Worm (Caenorhabditis elegans) whole organism, L3 larva: ENCODE results near the gene ZK688.1.

Source experiments
- R02D3.7 ChIP-seq: fragments of 150-350 bp; optimal IDR thresholded peaks from 2 replicates; lab custom pipeline; 2014; ENCODE audit warnings: missing biosample characterization, missing genetic modification characterization
- aly-2 ChIP-seq: fragments of 150-350 bp; optimal IDR thresholded peaks from 2 replicates; lab custom pipeline; 2014; ENCODE audit warnings: missing biosample characterization, missing genetic modification characterization
- ama-1 ChIP-seq: fragments of 150-350 bp; optimal IDR thresholded peaks from 2 replicates; lab custom pipeline; 2018
- ceh-16 ChIP-seq: sonication (generic microtip); optimal IDR thresholded peaks from 2 replicates; lab custom pipeline; 2017; ENCODE audit warnings: missing biosample characterization, missing genetic modification characterization
- ceh-28 ChIP-seq: fragments of 150-350 bp; optimal IDR thresholded peaks from 2 replicates; lab custom pipeline; 2014; ENCODE audit warnings: missing biosample characterization, missing genetic modification reagents, missing genetic modification characterization
- ceh-82 ChIP-seq: fragments of 150-350 bp; optimal IDR thresholded peaks from 2 replicates; lab custom pipeline; 2014; ENCODE audit warnings: missing biosample characterization, missing genetic modification characterization
- daf-12 ChIP-seq: fragments of 150-350 bp; optimal IDR thresholded peaks from 2 replicates; lab custom pipeline; 2014; ENCODE audit warnings: missing biosample characterization, missing genetic modification reagents, missing genetic modification characterization
- egl-5 ChIP-seq: fragments of 150-350 bp; optimal IDR thresholded peaks from 2 replicates; lab custom pipeline; 2017; ENCODE audit warnings: missing biosample characterization, missing genetic modification reagents, missing genetic modification characterization, inconsistent platforms
- elt-2 ChIP-seq: sonication (generic microtip); optimal IDR thresholded peaks from 2 replicates; lab custom pipeline; 2016; ENCODE audit warnings: missing genetic modification reagents, mild to moderate bottlenecking, missing genetic modification characterization, missing compliant biosample characterization
- eor-1 ChIP-seq, 2 experiments: fragments of 150-350 bp; optimal IDR thresholded peaks; 2 replicates each; lab custom pipeline; 2014 to 2018; ENCODE audit warnings: missing biosample characterization in 2 of 2, missing genetic modification characterization in 2 of 2
- fkh-10 ChIP-seq: sonication (generic microtip); optimal IDR thresholded peaks from 2 replicates; lab custom pipeline; 2017; ENCODE audit warnings: missing biosample characterization, missing genetic modification reagents, missing genetic modification characterization
- fkh-2 ChIP-seq: fragments of 150-350 bp; optimal IDR thresholded peaks from 2 replicates; lab custom pipeline; 2014; ENCODE audit warnings: missing biosample characterization, missing genetic modification reagents, missing genetic modification characterization
- fos-1 ChIP-seq: fragments of 150-350 bp; optimal IDR thresholded peaks from 2 replicates; lab custom pipeline; 2014; ENCODE audit warnings: missing biosample characterization, missing genetic modification characterization
- hmg-11 ChIP-seq: sonication (generic microtip); optimal IDR thresholded peaks from 2 replicates; lab custom pipeline; 2016; ENCODE audit warnings: missing genetic modification characterization, missing compliant biosample characterization
- lin-15B ChIP-seq: fragments of 150-350 bp; optimal IDR thresholded peaks from 2 replicates; lab custom pipeline; 2014; ENCODE audit warnings: missing biosample characterization, missing genetic modification characterization
- lin-39 ChIP-seq: fragments of 150-350 bp; optimal IDR thresholded peaks from 2 replicates; lab custom pipeline; 2018; ENCODE audit warnings: missing biosample characterization, missing genetic modification reagents, missing genetic modification characterization
- mml-1 ChIP-seq: fragments of 150-350 bp; sonication (generic microtip); optimal IDR thresholded peaks from 3 replicates; lab custom pipeline; 2014; ENCODE audit warnings: missing biosample characterization, missing genetic modification characterization
- nfya-1 ChIP-seq: sonication (generic microtip); optimal IDR thresholded peaks from 2 replicates; lab custom pipeline; 2017; ENCODE audit warnings: missing genetic modification characterization, mild to moderate bottlenecking, missing compliant biosample characterization, antibody characterized with exemption, moderate library complexity; ENCODE audit not compliant: insufficient read depth
- nhr-11 ChIP-seq: fragments of 150-350 bp; optimal IDR thresholded peaks from 2 replicates; lab custom pipeline; 2014; ENCODE audit warnings: missing biosample characterization, missing genetic modification characterization
- nhr-12 ChIP-seq: fragments of 150-350 bp; optimal IDR thresholded peaks from 2 replicates; lab custom pipeline; 2014; ENCODE audit warnings: missing biosample characterization, missing genetic modification characterization
- nhr-23 ChIP-seq: fragments of 150-350 bp; optimal IDR thresholded peaks from 2 replicates; lab custom pipeline; 2014; ENCODE audit warnings: missing biosample characterization, missing genetic modification reagents, missing genetic modification characterization
- nhr-237 ChIP-seq: fragments of 150-350 bp; optimal IDR thresholded peaks from 2 replicates; lab custom pipeline; 2014; ENCODE audit warnings: missing biosample characterization, missing genetic modification characterization
- nhr-25 ChIP-seq: sonication (generic microtip); optimal IDR thresholded peaks from 2 replicates; lab custom pipeline; 2017; ENCODE audit warnings: missing biosample characterization, missing genetic modification characterization
- nhr-43 ChIP-seq: sonication (generic microtip); optimal IDR thresholded peaks from 2 replicates; lab custom pipeline; 2016; ENCODE audit warnings: mild to moderate bottlenecking, missing genetic modification characterization, missing compliant biosample characterization; ENCODE audit not compliant: poor library complexity, severe bottlenecking
- nhr-67 ChIP-seq: fragments of 150-350 bp; optimal IDR thresholded peaks from 2 replicates; lab custom pipeline; 2014; ENCODE audit warnings: missing biosample characterization, missing genetic modification characterization
- nhr-77 ChIP-seq: fragments of 150-350 bp; optimal IDR thresholded peaks from 2 replicates; lab custom pipeline; 2014; ENCODE audit warnings: missing biosample characterization, missing genetic modification characterization
- pha-4 ChIP-seq: fragments of 150-350 bp; optimal IDR thresholded peaks from 2 replicates; lab custom pipeline; 2014; ENCODE audit warnings: missing biosample characterization, missing genetic modification reagents, missing genetic modification characterization
- pqm-1 ChIP-seq: fragments of 150-350 bp; optimal IDR thresholded peaks from 2 replicates; lab custom pipeline; 2017; ENCODE audit warnings: missing biosample characterization, missing genetic modification characterization, inconsistent platforms
- sea-2 ChIP-seq: fragments of 150-350 bp; sonication (generic microtip); optimal IDR thresholded peaks from 4 replicates; lab custom pipeline; 2014; ENCODE audit warnings: missing biosample characterization, missing genetic modification reagents, missing genetic modification characterization
- tbx-2 ChIP-seq: sonication (generic microtip); optimal IDR thresholded peaks from 2 replicates; lab custom pipeline; 2016; ENCODE audit warnings: mild to moderate bottlenecking, missing genetic modification characterization, missing compliant biosample characterization
- unc-62 ChIP-seq: fragments of 150-350 bp; sonication (generic microtip); optimal IDR thresholded peaks from 4 replicates; lab custom pipeline; 2014; ENCODE audit warnings: missing biosample characterization, missing genetic modification reagents, missing genetic modification characterization
- ztf-11 ChIP-seq: fragments of 150-350 bp; optimal IDR thresholded peaks from 2 replicates; lab custom pipeline; 2014; ENCODE audit warnings: missing biosample characterization, missing genetic modification characterization
- ztf-4 ChIP-seq: fragments of 150-350 bp; optimal IDR thresholded peaks from 2 replicates; lab custom pipeline; 2014; ENCODE audit warnings: missing biosample characterization, missing genetic modification characterization

ZK688.1 gene

DNA sequence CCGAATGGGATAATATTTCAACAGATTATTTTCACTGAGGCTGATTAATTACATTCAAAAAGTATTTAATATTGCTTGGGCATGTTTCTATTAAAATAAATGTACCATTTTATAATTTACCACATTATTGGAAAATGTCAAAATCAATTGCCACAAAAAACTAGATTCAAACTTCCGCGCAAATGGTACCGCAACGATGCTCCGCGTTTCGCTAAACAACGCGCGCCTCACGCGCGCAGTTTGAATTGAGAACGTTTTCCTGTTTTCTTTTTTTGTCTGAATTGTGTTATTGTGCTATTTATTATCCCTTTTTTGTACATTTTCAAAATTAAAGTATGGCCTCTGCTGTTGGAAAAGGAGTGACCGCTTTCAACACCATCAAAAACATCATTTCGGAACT is 31.5 kb downstream of the ZK688.1 start, which contains the start of gene C29E4.12:
Gene C29E4.12 (plus strand): TSS at position 333 of the 400 bp plus-strand sequence.
- TF ChIP-seq nhr-23 (tag; lab: Kevin White, UChicago) (peak; percentile 84), nhr-77 (peak; percentile 48), R02D3.7 (peak; percentile 17), lin-15B (peak; percentile 91), fkh-10 (peak; percentile 26), nhr-43 (peak; percentile 39), pqm-1 (tag; lab: Kevin White, UChicago) (peak; percentile 11), egl-5 (tag; lab: Kevin White, UChicago) (peak; percentile 38), hmg-11 (tag; lab: Kevin White, UChicago) (peak; percentile 38), nhr-11 (tag; lab: Kevin White, UChicago) (no peak), pha-4 (tag; lab: Kevin White, UChicago) (peak; percentile 79), nfya-1 (tag; lab: Kevin White, UChicago) (peak; percentile 83), ceh-28 (tag; lab: Kevin White, UChicago) (peak; percentile 15), lin-39 (peak; percentile 41), nhr-12 (tag; lab: Kevin White, UChicago) (no peak), nhr-25 (tag; lab: Kevin White, UChicago) (peak; percentile 69), ceh-16 (no peak), fos-1 (tag; lab: Kevin White, UChicago) (no peak)

DNA sequence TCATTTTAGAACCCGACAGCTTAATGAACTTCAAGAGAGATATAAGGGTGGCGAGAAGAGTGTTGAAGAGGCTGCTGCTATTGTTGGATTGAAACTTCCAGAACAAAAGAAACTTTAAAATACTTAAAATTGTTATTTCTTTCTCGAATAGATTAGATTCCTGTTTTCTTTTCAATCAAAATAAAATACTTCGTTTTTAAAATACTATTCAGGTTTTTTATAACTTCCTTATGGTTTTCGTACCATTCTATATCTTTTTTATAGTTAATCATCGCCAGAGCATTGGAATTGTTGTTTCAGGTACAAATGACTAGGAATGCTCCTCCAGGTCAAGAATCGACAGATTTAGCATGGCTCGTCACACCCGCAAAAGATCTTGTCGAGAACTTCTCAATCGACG is 32.1 kb downstream of the ZK688.1 start, which contains the start of gene kle-2:
Gene kle-2 (plus strand): TSS at position 301 of the 400 bp plus-strand sequence.
- TF ChIP-seq nhr-67 (no peak), aly-2 (tag; lab: Kevin White, UChicago) (no peak), lin-15B (no peak), ceh-16 (no peak), ama-1 (lab: Kevin White, UChicago) (no peak), hmg-11 (tag; lab: Kevin White, UChicago) (no peak), tbx-2 (tag; lab: Kevin White, UChicago) (no peak), sea-2 (GFP tag; lab: Kevin White, UChicago) (no peak), fos-1 (tag; lab: Kevin White, UChicago) (no peak), ceh-82 (tag; lab: Kevin White, UChicago) (no peak), ceh-28 (tag; lab: Kevin White, UChicago) (no peak)
- TF ChIP-seq, all 47 proteins: peak for 0

DNA sequence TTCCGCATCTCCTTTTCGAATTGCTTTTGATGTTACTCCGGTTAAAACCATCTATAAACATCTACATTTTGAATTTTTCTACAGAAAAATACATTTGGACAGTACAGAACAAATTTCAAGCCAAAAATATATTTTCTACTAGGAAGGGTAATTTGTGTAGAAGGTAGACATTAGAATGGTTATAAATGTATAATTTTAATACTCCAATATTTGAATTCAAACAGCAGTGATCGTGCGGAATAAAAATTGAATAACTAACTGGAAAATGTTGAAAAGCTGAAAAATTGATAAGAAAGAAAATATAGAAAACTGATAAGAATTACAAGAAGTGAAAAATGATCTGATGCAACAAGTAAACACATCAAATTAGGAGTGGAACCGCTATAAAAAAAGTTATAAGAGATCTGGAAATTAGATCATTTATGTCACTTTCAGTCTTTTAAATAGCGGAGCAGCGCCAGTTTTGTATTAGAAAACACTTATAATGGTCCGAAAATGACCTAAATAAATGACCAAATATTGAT is 37.7 kb downstream of the ZK688.1 start, which contains the start of gene gsto-1:
Gene gsto-1 (minus strand): TSS at position 51 of the 524 bp plus-strand sequence.
- no peak for TF ChIP-seq egl-5 (tag; lab: Kevin White, UChicago)
- peak; percentile 74 for TF ChIP-seq elt-2 (tag; lab: Kevin White, UChicago)
- peak; percentile 13 for TF ChIP-seq pha-4 (tag; lab: Kevin White, UChicago)

DNA sequence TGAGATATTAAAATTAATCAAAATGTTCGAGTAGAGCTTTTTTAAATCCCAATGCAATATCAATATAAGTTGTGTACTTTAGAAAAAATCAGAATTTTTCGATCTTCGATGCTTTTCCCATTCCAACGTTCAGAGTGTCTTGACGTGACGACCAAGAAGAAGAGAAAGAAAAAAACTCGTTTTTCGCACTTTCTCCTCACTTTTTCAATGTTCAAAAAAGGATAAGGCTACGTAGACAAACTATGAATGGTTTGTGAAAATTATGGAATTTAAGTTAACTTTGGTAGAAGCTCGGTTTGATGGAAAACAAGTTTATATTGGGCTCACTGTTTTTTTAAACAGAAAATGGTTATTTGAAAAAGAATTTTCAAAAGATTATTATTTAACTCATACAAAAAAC is 38.3 kb downstream of the ZK688.1 start:
- TF ChIP-seq egl-5 (tag; lab: Kevin White, UChicago) (no peak), eor-1 (tag; optimal IDR thresholded peaks at IDR 0.05; lab: Kevin White, UChicago) (no peak), daf-12 (no peak), ztf-4 (tag; lab: Kevin White, UChicago) (no peak), fkh-2 (tag; lab: Kevin White, UChicago) (no peak), fos-1 (tag; lab: Kevin White, UChicago) (no peak), ztf-11 (tag; lab: Kevin White, UChicago) (no peak), nhr-77 (no peak), nhr-43 (no peak), nhr-12 (tag; lab: Kevin White, UChicago) (no peak), hmg-11 (tag; lab: Kevin White, UChicago) (no peak), ama-1 (lab: Kevin White, UChicago) (no peak), nhr-237 (tag; lab: Kevin White, UChicago) (no peak), aly-2 (tag; lab: Kevin White, UChicago) (no peak)

DNA sequence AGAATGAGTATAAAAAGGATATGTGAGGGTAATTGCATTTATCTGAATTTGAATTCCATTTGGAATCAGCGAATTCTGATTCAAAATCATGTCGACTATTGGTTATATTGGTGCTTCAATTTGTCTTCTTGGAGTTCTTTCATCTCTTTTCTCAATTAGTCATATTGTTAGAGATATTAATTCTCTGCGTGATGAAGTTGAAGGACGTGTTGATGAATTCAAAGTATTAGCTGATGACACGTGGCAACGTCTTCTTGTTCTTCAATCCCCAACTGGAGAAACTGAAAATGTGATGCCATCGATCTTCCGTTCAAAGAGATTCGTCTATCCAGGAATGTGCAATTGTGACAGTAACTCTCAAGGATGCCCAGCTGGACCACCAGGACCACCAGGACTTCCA is 39.4 kb downstream of the ZK688.1 start, which contains the start of gene col-90:
Gene col-90 (plus strand): TSS at position 37 of the 400 bp plus-strand sequence.
- TF ChIP-seq nhr-25 (tag; lab: Kevin White, UChicago) (peak; percentile 55), unc-62 (GFP tag; lab: Kevin White, UChicago) (no peak), nhr-43 (peak; percentile 61), mml-1 (no peak)
- TF ChIP-seq, all 47 proteins: peak for 2
